Fruit fly (Drosophila melanogaster) whole organism, prepupa: ENCODE measurements around the gene moody.

Source experiments
- CG6808 ChIP-seq: fragments of 200-800 bp; sonication (Bioruptor generic); optimal IDR thresholded peaks from 3 replicates; lab custom pipeline; 2017; ENCODE audit warnings: missing biosample characterization, missing genetic modification characterization, mild to moderate bottlenecking, moderate library complexity, missing genetic modification reagents
- CG6854 ChIP-seq: fragments of 200-800 bp; sonication (Bioruptor generic); optimal IDR thresholded peaks from 2 replicates; lab custom pipeline; 2017; ENCODE audit warnings: missing biosample characterization, mild to moderate bottlenecking, missing genetic modification characterization
- CG8319 ChIP-seq: fragments of 200-800 bp; sonication (Bioruptor generic); optimal IDR thresholded peaks from 3 replicates; lab custom pipeline; 2016; ENCODE audit warnings: missing biosample characterization, missing genetic modification characterization

dm6 chrX:2070708-2071063, 20.8 kb upstream of the moody start:
- TF ChIP-seq CG6854 (GFP tag; lab: Kevin White, UChicago) = no peak
- peak; percentile 45 for TF ChIP-seq CG6808 (GFP tag; lab: Kevin White, UChicago)
- peak; percentile 5 for TF ChIP-seq CG8319
